Worm (Caenorhabditis elegans) whole organism, late embryonic: ENCODE results near the gene skih-2.

Source experiments
- C38D4.7 ChIP-seq: fragments of 200-800 bp; sonication (Bioruptor generic); optimal IDR thresholded peaks from 2 replicates; lab custom pipeline; 2018; ENCODE audit warnings: mild to moderate bottlenecking, missing genetic modification characterization, moderate library complexity, missing compliant biosample characterization
- ceh-24 ChIP-seq: sonication (generic microtip); optimal IDR thresholded peaks from 2 replicates; lab custom pipeline; 2016; ENCODE audit warnings: mild to moderate bottlenecking, missing genetic modification characterization, missing compliant biosample characterization
- fkh-10 ChIP-seq: fragments of 150-350 bp; optimal IDR thresholded peaks from 2 replicates; lab custom pipeline; 2014; ENCODE audit warnings: missing biosample characterization, missing genetic modification reagents, missing genetic modification characterization
- hlh-6 ChIP-seq: sonication (generic microtip); optimal IDR thresholded peaks from 2 replicates; lab custom pipeline; 2016; ENCODE audit warnings: missing genotype, missing genetic modification characterization, missing compliant biosample characterization
- nfya-1 ChIP-seq: sonication (generic microtip); optimal IDR thresholded peaks from 2 replicates; lab custom pipeline; 2017; ENCODE audit warnings: missing genetic modification characterization, mild to moderate bottlenecking, missing compliant biosample characterization, antibody characterized with exemption, moderate library complexity
- npax-4 ChIP-seq: sonication (generic microtip); optimal IDR thresholded peaks from 2 replicates; lab custom pipeline; 2016; ENCODE audit warnings: missing genetic modification characterization, missing compliant biosample characterization
- pha-4 ChIP-seq: fragments of 150-350 bp; optimal IDR thresholded peaks from 2 replicates; lab custom pipeline; 2018; ENCODE audit warnings: missing biosample characterization, missing genetic modification reagents, missing genetic modification characterization
- rnt-1 ChIP-seq: sonication (generic microtip); optimal IDR thresholded peaks from 2 replicates; lab custom pipeline; 2016; ENCODE audit warnings: missing genetic modification characterization, missing compliant biosample characterization
- unc-42 ChIP-seq: sonication (generic microtip); optimal IDR thresholded peaks from 2 replicates; lab custom pipeline; 2016; ENCODE audit warnings: missing genotype, missing genetic modification characterization, missing compliant biosample characterization

ce11 chrIV:11183013-11183412 is 40.8 kb upstream of the skih-2 start, which contains the start of gene prx-14:
- TF ChIP-seq fkh-10 (GFP tag; lab: Kevin White, UChicago) (no peak), ceh-24 (no peak), npax-4 (tag; lab: Kevin White, UChicago) (no peak), nfya-1 (tag; lab: Kevin White, UChicago) (no peak), pha-4 (tag; lab: Kevin White, UChicago) (no peak), hlh-6 (tag; lab: Kevin White, UChicago) (no peak), rnt-1 (no peak), unc-42 (tag; lab: Kevin White, UChicago) (no peak), C38D4.7 (GFP tag; lab: Kevin White, UChicago) (no peak)
